Worm (Caenorhabditis elegans): ENCODE results near the gene fbxb-111.

fbxb-111 gene

DNA sequence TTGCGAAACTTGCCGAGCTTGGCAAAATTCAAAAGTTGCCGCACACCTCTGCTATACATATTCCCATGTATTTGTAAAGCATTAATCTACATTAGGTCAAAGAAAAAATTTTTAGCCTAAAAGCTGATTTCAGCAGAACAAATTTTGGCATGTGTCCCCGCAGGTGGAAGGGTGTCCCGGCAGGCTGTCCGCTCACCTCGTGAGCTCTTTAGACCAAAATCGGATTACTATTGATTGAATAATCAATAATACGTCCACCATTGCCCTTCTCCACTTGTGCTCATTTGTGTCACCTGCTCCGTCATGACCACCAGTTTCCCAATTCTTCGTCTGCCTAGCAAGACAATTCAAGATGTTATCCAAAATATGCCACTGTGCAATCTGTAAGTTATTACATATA is 16.3 kb downstream of the fbxb-111 start, which contains the start of gene fbxb-107:
fbxb-107 (plus strand) TSS at position 297 of the 400 bp plus-strand sequence.
- TF ChIP-seq hlh-12 (tag; optimal IDR thresholded peaks at IDR 0.05) (no peak), F33H1.4 (GFP tag; IDR thresholded peaks at IDR 0.05) (no peak), sdz-38 (tag; optimal IDR thresholded peaks at IDR 0.05) (no peak), attf-6 (GFP tag; IDR thresholded peaks at IDR 0.05) (no peak), hrde-1 (tag; optimal IDR thresholded peaks at IDR 0.05; ENCODE audit: borderline replicate concordance) (no peak), F39B2.1 (GFP tag; IDR thresholded peaks at IDR 0.05) (no peak), mel-28 (tag; optimal IDR thresholded peaks at IDR 0.05; ENCODE audit: borderline replicate concordance) (no peak), nhr-80 (tag; optimal IDR thresholded peaks at IDR 0.05) (no peak), egl-18 (GFP tag; IDR thresholded peaks at IDR 0.05) (no peak)

DNA sequence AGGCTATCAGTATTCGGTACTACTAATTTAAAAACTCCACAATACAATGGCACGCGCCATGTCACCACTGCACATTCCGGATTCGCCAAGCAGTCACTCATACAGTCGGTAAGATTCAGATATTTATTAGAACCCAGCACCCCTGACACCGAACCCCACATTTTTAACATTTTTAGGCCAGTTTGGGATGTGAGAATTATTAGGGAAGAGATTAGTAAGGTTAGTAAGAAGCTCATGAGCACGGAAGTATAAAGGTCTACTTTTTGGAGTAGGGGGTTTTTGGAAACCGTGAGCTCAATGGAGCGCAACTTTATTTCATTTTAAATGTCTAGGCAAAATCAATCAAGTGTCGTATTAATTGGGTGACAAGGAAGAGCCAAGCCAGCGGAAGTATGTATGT is 16.9 kb downstream of the fbxb-111 start, which contains the start of gene F29A7.8:
F29A7.8 (minus strand) TSS at position 101 of the 400 bp plus-strand sequence.
- no peak for TF ChIP-seq lin-40 (tag; optimal IDR thresholded peaks at IDR 0.05)
- no peak for TF ChIP-seq F57A8.1 (GFP tag; optimal IDR thresholded peaks at IDR 0.05)
- no peak for TF ChIP-seq hmg-1.2 (GFP tag; IDR thresholded peaks at IDR 0.05)
- TF ChIP-seq ceh-27 (GFP tag; optimal IDR thresholded peaks at IDR 0.05), result no peak
- TF ChIP-seq egl-18 (GFP tag; IDR thresholded peaks at IDR 0.05), result no peak
- TF ChIP-seq lin-26 (GFP tag; IDR thresholded peaks at IDR 0.05), result no peak
- no peak for TF ChIP-seq somi-1 (GFP tag; optimal IDR thresholded peaks at IDR 0.05)
- no peak for TF ChIP-seq ztf-22 (GFP tag; optimal IDR thresholded peaks at IDR 0.05)

DNA sequence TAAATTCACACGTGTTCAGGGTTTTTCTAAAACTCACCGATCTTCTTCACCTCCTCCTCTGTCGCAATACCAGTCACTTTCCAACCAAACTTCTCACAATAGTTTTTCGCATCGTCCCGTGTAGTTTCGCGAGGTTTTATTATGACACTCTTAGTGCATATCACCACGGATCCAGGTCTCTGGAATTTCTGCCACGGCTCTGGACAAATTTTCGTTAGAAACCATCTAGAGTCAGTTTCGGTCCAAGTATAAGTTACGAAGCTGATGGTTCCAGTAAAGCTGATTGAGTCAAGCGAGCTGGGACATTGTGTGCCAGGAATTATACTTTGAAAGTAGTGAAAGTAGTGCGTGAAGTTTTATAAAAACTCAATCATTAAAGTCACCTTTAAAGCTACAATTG is 18.5 kb downstream of the fbxb-111 start:
- TF ChIP-seq tbp1 (GFP tag; optimal IDR thresholded peaks at IDR 0.05) (no peak), dox-1 (GFP tag; IDR thresholded peaks at IDR 0.05) (no peak), ceh-58 (GFP tag; IDR thresholded peaks at IDR 0.05) (no peak), snpc-4 (GFP tag; optimal IDR thresholded peaks at IDR 0.05) (no peak), snpc-4 (tag; optimal IDR thresholded peaks at IDR 0.05) (no peak), F22D6.2 (tag; optimal IDR thresholded peaks at IDR 0.05) (no peak), D2030.7 (GFP tag; IDR thresholded peaks at IDR 0.05) (no peak), hmg-1.2 (GFP tag; IDR thresholded peaks at IDR 0.05) (no peak), F10E7.11 (tag; optimal IDR thresholded peaks at IDR 0.05) (no peak), dpl-1 (GFP tag; optimal IDR thresholded peaks at IDR 0.05) (no peak), Y53F4B.3 (GFP tag; IDR thresholded peaks at IDR 0.05) (no peak)

DNA sequence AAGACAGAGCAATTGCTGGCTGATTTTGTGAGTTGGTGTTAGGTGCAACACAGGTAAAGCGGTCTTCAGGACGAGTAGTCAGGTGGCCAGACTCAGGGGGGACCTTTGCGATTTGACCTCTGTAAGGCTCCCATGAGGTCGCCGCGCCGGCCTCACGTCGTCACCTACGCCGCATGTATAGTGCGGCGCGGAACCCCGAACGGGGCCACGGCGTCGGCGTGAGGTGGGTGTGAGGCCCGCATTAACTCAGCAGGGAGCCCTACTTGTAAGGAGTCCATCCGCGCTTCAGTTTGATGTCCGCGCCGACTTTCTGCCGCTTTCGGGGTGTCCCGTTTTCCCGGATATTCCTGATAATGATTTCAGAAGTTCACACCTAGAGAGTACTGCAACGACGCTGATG is 20.2 kb downstream of the fbxb-111 start:
- TF ChIP-seq aptf-3 (GFP tag; IDR thresholded peaks at IDR 0.05) (no peak), egrh-3 (GFP tag; IDR thresholded peaks at IDR 0.05) (peak; percentile 52; the same call in 1 of the 2 replicates), snpc-3.4 (tag; optimal IDR thresholded peaks at IDR 0.05) (no peak), F55B11.4 (tag; optimal IDR thresholded peaks at IDR 0.05; ENCODE audit: borderline replicate concordance, insufficient read depth) (no peak), F49E8.2 (tag; optimal IDR thresholded peaks at IDR 0.05; ENCODE audit: insufficient read depth) (no peak), tbx-9 (tag; optimal IDR thresholded peaks at IDR 0.05; ENCODE audit: borderline replicate concordance) (no peak), ama-1 (optimal IDR thresholded peaks at IDR 0.05) (no peak), ama-1 (GFP tag; optimal IDR thresholded peaks at IDR 0.05) (no peak), zfh-2 (GFP tag; conservative IDR thresholded peaks at IDR 0.05) (peak; percentile 73), lsl-1 (GFP tag; optimal IDR thresholded peaks at IDR 0.05) (no peak), lin-26 (GFP tag; IDR thresholded peaks at IDR 0.05) (0 out of 2 replicates have a peak, but pooled peaks have one; percentile 4), rpc-1 (optimal IDR thresholded peaks at IDR 0.05) (no peak), rpc-1 (tag; optimal IDR thresholded peaks at IDR 0.05) (no peak), K11D2.4 (GFP tag; IDR thresholded peaks at IDR 0.05) (no peak), madf-8 (GFP tag; conservative IDR thresholded peaks at IDR 0.05) (no peak), ccch-3 (GFP tag; optimal IDR thresholded peaks at IDR 0.05) (no peak)

Data from whole organism, young adult.